Fruit fly (Drosophila melanogaster) whole organism, embryonic: ENCODE data around the gene Dph5.
A peak's percentile ranks its signal among the peaks of the same experiment; 100 is the strongest.

Experiments used
- Abd-B ChIP-seq: fragments of 200-800 bp; sonication (Bioruptor generic); optimal IDR thresholded peaks from 2 replicates; lab custom pipeline; 2018; ENCODE audit warnings: missing biosample characterization, mild to moderate bottlenecking, missing genetic modification characterization, moderate library complexity
- B-H2 ChIP-seq: fragments of 200-800 bp; sonication (Bioruptor generic); optimal IDR thresholded peaks from 2 replicates; lab custom pipeline; 2018; ENCODE audit warnings: missing biosample characterization, mild to moderate bottlenecking, missing genetic modification characterization
- Blimp-1 ChIP-seq: fragments of 200-800 bp; sonication (Bioruptor generic); optimal IDR thresholded peaks from 3 replicates; lab custom pipeline; 2018; ENCODE audit warnings: missing biosample characterization, missing genetic modification characterization, mild to moderate bottlenecking, moderate library complexity, missing genetic modification reagents
- CG10462 ChIP-seq: fragments of 200-800 bp; sonication (Bioruptor generic); optimal IDR thresholded peaks from 2 replicates; lab custom pipeline; 2016; ENCODE audit warnings: missing biosample characterization, missing genetic modification characterization
- CG10543 ChIP-seq: fragments of 200-800 bp; sonication (Bioruptor generic); optimal IDR thresholded peaks from 3 replicates; lab custom pipeline; 2017; ENCODE audit warnings: missing biosample characterization, mild to moderate bottlenecking, missing genetic modification characterization, moderate library complexity
- CG10565 ChIP-seq: fragments of 200-800 bp; sonication (Bioruptor generic); optimal IDR thresholded peaks from 3 replicates; lab custom pipeline; 2016; ENCODE audit warnings: missing biosample characterization, mild to moderate bottlenecking, missing genetic modification characterization
- CG10979 ChIP-seq: fragments of 200-800 bp; sonication (Bioruptor generic); optimal IDR thresholded peaks from 2 replicates; lab custom pipeline; 2018; ENCODE audit warnings: missing biosample characterization, mild to moderate bottlenecking, missing genetic modification characterization, moderate library complexity
- CG11247 ChIP-seq: fragments of 200-800 bp; sonication (Bioruptor generic); IDR thresholded peaks from 2 replicates; pipeline ENCODE4 v1.3.6; 2022; ENCODE audit warnings: missing biosample characterization, missing genetic modification characterization
- CG12744 ChIP-seq: fragments of 200-800 bp; sonication (Bioruptor generic); optimal IDR thresholded peaks from 2 replicates; lab custom pipeline; 2016; ENCODE audit warnings: missing biosample characterization, missing genetic modification characterization
- CG12769 ChIP-seq: fragments of 200-800 bp; sonication (Bioruptor generic); optimal IDR thresholded peaks from 2 replicates; lab custom pipeline; 2019; ENCODE audit warnings: missing biosample characterization, mild to moderate bottlenecking, missing genetic modification characterization, moderate library complexity
- CG13296 ChIP-seq: fragments of 200-800 bp; sonication (Bioruptor generic); optimal IDR thresholded peaks from 3 replicates; lab custom pipeline; 2018; ENCODE audit warnings: missing biosample characterization, mild to moderate bottlenecking, missing genetic modification characterization
- CG17568 ChIP-seq: fragments of 200-800 bp; sonication (Bioruptor generic); optimal IDR thresholded peaks from 2 replicates; lab custom pipeline; 2018; ENCODE audit warnings: missing biosample characterization, mild to moderate bottlenecking, missing genetic modification characterization, moderate library complexity
- CG2199 ChIP-seq: fragments of 200-800 bp; sonication (Bioruptor generic); IDR thresholded peaks from 3 replicates; pipeline ENCODE4 v1.3.6; 2022; ENCODE audit warnings: missing biosample characterization, missing genetic modification characterization
- CG3065 ChIP-seq: fragments of 200-800 bp; sonication (Bioruptor generic); optimal IDR thresholded peaks from 2 replicates; lab custom pipeline; 2016; ENCODE audit warnings: missing biosample characterization, missing genetic modification characterization
- CG3995 ChIP-seq: fragments of 200-800 bp; sonication (Bioruptor generic); optimal IDR thresholded peaks from 3 replicates; lab custom pipeline; 2016; ENCODE audit warnings: missing biosample characterization, missing genetic modification characterization
- CG42726 ChIP-seq: fragments of 200-800 bp; sonication (Bioruptor generic); IDR thresholded peaks from 2 replicates; pipeline ENCODE4 v1.3.6; 2022; ENCODE audit warnings: missing biosample characterization, missing genetic modification characterization; ENCODE audit not compliant: partially characterized antibody
- D19A ChIP-seq: fragments of 200-800 bp; optimal IDR thresholded peaks from 3 replicates; lab custom pipeline; 2019; ENCODE audit warnings: missing biosample characterization, mild to moderate bottlenecking, missing genetic modification characterization, moderate library complexity
- Dfd ChIP-seq, 2 experiments: fragments of >200 bp; optimal IDR thresholded peaks; 2 replicates each; lab custom pipeline; 2017; ENCODE audit warnings: missing biosample characterization in 2 of 2, missing genetic modification characterization in 2 of 2
- ERR ChIP-seq: fragments of 200-800 bp; sonication (Bioruptor generic); optimal IDR thresholded peaks from 2 replicates; lab custom pipeline; 2016; ENCODE audit warnings: missing biosample characterization, missing genetic modification characterization
- Eip74EF ChIP-seq, 2 experiments: fragments of 200-800 bp in 1 of 2; fragments of >200 bp in 1 of 2; sonication (Bioruptor generic) in 1 of 2; optimal IDR thresholded peaks; 2 replicates each; lab custom pipeline; 2017 to 2019; ENCODE audit warnings: missing biosample characterization in 2 of 2, missing genetic modification characterization in 2 of 2, mild to moderate bottlenecking in 1 of 2, moderate library complexity in 1 of 2
- HLH3B ChIP-seq: fragments of 200-800 bp; sonication (Bioruptor generic); IDR thresholded peaks from 2 replicates; pipeline ENCODE4 v1.3.6; 2022; ENCODE audit warnings: missing biosample characterization, missing genetic modification characterization
- HLHmδ ChIP-seq: fragments of 200-800 bp; sonication (Bioruptor generic); optimal IDR thresholded peaks from 2 replicates; lab custom pipeline; 2018; ENCODE audit warnings: missing biosample characterization, mild to moderate bottlenecking, missing genetic modification characterization, moderate library complexity
- Hr51 ChIP-seq, 2 experiments: fragments of 200-800 bp; sonication (Bioruptor generic); optimal IDR thresholded peaks; 2 replicates in 1 of 2; 3 replicates in 1 of 2; lab custom pipeline; 2016 to 2018; ENCODE audit warnings: missing biosample characterization in 2 of 2, missing genetic modification characterization in 2 of 2, mild to moderate bottlenecking in 1 of 2, moderate library complexity in 1 of 2
- MTF-1 ChIP-seq: fragments of 200-800 bp; sonication (Bioruptor generic); optimal IDR thresholded peaks from 2 replicates; lab custom pipeline; 2018; ENCODE audit warnings: missing biosample characterization, mild to moderate bottlenecking, missing genetic modification characterization, borderline replicate concordance
- Med ChIP-seq: fragments of 200-800 bp; sonication (Bioruptor generic); peaks from one replicate; lab custom pipeline; 2016; ENCODE audit warnings: missing biosample characterization, missing genetic modification characterization, mild to moderate bottlenecking, inconsistent platforms, moderate library complexity
- Mrtf ChIP-seq: fragments of 200-800 bp; sonication (Bioruptor generic); IDR thresholded peaks from 3 replicates; pipeline ENCODE4 v1.3.6; 2022; ENCODE audit warnings: missing biosample characterization, missing genetic modification characterization
- NC2β ChIP-seq: fragments of 200-800 bp; sonication (Bioruptor generic); optimal IDR thresholded peaks from 2 replicates; lab custom pipeline; 2016; ENCODE audit warnings: missing biosample characterization, missing genetic modification characterization
- Six4 ChIP-seq: fragments of 200-800 bp; sonication (Bioruptor generic); optimal IDR thresholded peaks from 2 replicates; lab custom pipeline; 2016; ENCODE audit warnings: missing biosample characterization, missing genetic modification characterization
- ab ChIP-seq: fragments of 200-800 bp; sonication (Bioruptor generic); optimal IDR thresholded peaks from 2 replicates; lab custom pipeline; 2016; ENCODE audit warnings: missing biosample characterization, missing genetic modification characterization
- bab2 ChIP-seq: fragments of 200-800 bp; sonication (Bioruptor generic); optimal IDR thresholded peaks from 2 replicates; lab custom pipeline; 2016; ENCODE audit warnings: missing biosample characterization, missing genetic modification characterization
- bigmax ChIP-seq: fragments of 200-800 bp; sonication (Bioruptor generic); optimal IDR thresholded peaks from 2 replicates; lab custom pipeline; 2018; ENCODE audit warnings: missing biosample characterization, mild to moderate bottlenecking, missing genetic modification characterization
- ci ChIP-seq: fragments of 200-800 bp; sonication (Bioruptor generic); IDR thresholded peaks from 3 replicates; pipeline ENCODE4 v1.3.6; 2022; ENCODE audit warnings: missing biosample characterization, missing genetic modification characterization
- croc ChIP-seq: fragments of 200-800 bp; sonication (Bioruptor generic); conservative IDR thresholded peaks from 3 replicates; pipeline ENCODE4 v1.3.6; 2022; ENCODE audit warnings: missing biosample characterization, missing genetic modification characterization
- crol ChIP-seq: fragments of 200-800 bp; sonication (Bioruptor generic); IDR thresholded peaks from 2 replicates; pipeline ENCODE4 v1.3.6; 2022; ENCODE audit warnings: missing biosample characterization, missing genetic modification characterization
- dm ChIP-seq: fragments of 200-800 bp; sonication (Bioruptor generic); optimal IDR thresholded peaks from 3 replicates; lab custom pipeline; 2016; ENCODE audit warnings: missing biosample characterization, missing genetic modification characterization
- dpn ChIP-seq, 2 experiments: fragments of 200-800 bp; sonication (Bioruptor generic); optimal IDR thresholded peaks; 3 replicates each; lab custom pipeline; 2016; ENCODE audit warnings: missing biosample characterization in 2 of 2, missing genetic modification characterization in 2 of 2
- ewg ChIP-seq: fragments of 200-800 bp; sonication (Bioruptor generic); optimal IDR thresholded peaks from 3 replicates; lab custom pipeline; 2017; ENCODE audit warnings: mild to moderate bottlenecking, missing biosample characterization, missing genetic modification reagents, missing genetic modification characterization
- exex ChIP-seq: fragments of 200-800 bp; sonication (Bioruptor generic); optimal IDR thresholded peaks from 4 replicates; lab custom pipeline; 2018; ENCODE audit warnings: missing biosample characterization, mild to moderate bottlenecking, missing genetic modification characterization, moderate library complexity
- ftz-f1 ChIP-seq: fragments of 200-800 bp; sonication (Bioruptor generic); optimal IDR thresholded peaks from 2 replicates; lab custom pipeline; 2016; ENCODE audit warnings: missing biosample characterization, missing genetic modification characterization
- lmd ChIP-seq: fragments of 200-800 bp; sonication (Bioruptor generic); IDR thresholded peaks from 2 replicates; pipeline ENCODE4 v1.3.6; 2022; ENCODE audit warnings: missing biosample characterization, missing genetic modification characterization
- lola ChIP-seq, 3 experiments: fragments of >200 bp in 2 of 3; fragments of 200-800 bp in 1 of 3; sonication (Bioruptor generic) in 1 of 3; optimal IDR thresholded peaks; 2 replicates each; lab custom pipeline; 2017 to 2019; ENCODE audit warnings: missing biosample characterization in 3 of 3, missing genetic modification characterization in 3 of 3, mild to moderate bottlenecking in 1 of 3, moderate library complexity in 1 of 3
- org-1 ChIP-seq: fragments of 200-800 bp; sonication (Bioruptor generic); optimal IDR thresholded peaks from 2 replicates; lab custom pipeline; 2017; ENCODE audit warnings: missing biosample characterization, missing genetic modification characterization
- peb ChIP-seq: fragments of 200-800 bp; sonication (Bioruptor generic); IDR thresholded peaks from 2 replicates; pipeline ENCODE4 v1.3.6; 2022; ENCODE audit warnings: missing biosample characterization, missing genetic modification characterization
- psq ChIP-seq: fragments of 200-800 bp; sonication (Bioruptor generic); optimal IDR thresholded peaks from 2 replicates; lab custom pipeline; 2017; ENCODE audit warnings: missing biosample characterization, missing genetic modification characterization
- ranshi ChIP-seq: fragments of 200-800 bp; sonication (Bioruptor generic); IDR thresholded peaks from 2 replicates; pipeline ENCODE4 v1.3.6; 2022; ENCODE audit warnings: missing biosample characterization, missing genetic modification characterization
- salm ChIP-seq: fragments of 200-800 bp; sonication (Bioruptor generic); optimal IDR thresholded peaks from 2 replicates; lab custom pipeline; 2018; ENCODE audit warnings: missing biosample characterization, mild to moderate bottlenecking, missing genetic modification characterization
- sqz ChIP-seq: fragments of 200-800 bp; sonication (Bioruptor generic); optimal IDR thresholded peaks from 3 replicates; lab custom pipeline; 2018; ENCODE audit warnings: missing biosample characterization, mild to moderate bottlenecking, missing genetic modification characterization
- sr ChIP-seq: fragments of 200-800 bp; sonication (Bioruptor generic); IDR thresholded peaks from 3 replicates; pipeline ENCODE4 v1.3.6; 2022; ENCODE audit warnings: missing biosample characterization, missing genetic modification characterization
- tgo ChIP-seq: fragments of 200-800 bp; sonication (Bioruptor generic); IDR thresholded peaks from 3 replicates; pipeline ENCODE4 v1.3.6; 2022; ENCODE audit warnings: missing biosample characterization, missing genetic modification characterization
- unc-4 ChIP-seq: fragments of 200-800 bp; sonication (Bioruptor generic); IDR thresholded peaks from 2 replicates; pipeline ENCODE4 v1.3.6; 2022; ENCODE audit warnings: missing biosample characterization, missing genetic modification characterization; ENCODE audit not compliant: partially characterized antibody

The Dph5 gene

dm6 chr3R:22602783-22603182 lies 19.8 kb upstream of the Dph5 start:
- TF ChIP-seq org-1 (GFP tag; lab: Kevin White, UChicago): no peak
- TF ChIP-seq sqz (GFP tag; lab: Kevin White, UChicago): no peak
- TF ChIP-seq Dfd (GFP tag; optimal IDR thresholded peaks at IDR 0.05; lab: Kevin White, UChicago): peak in 1 of 2 experiments; percentile 23
- no peak for TF ChIP-seq dm (GFP tag; lab: Kevin White, UChicago)
- no peak for TF ChIP-seq CG10565 (GFP tag; lab: Kevin White, UChicago)
- no peak for TF ChIP-seq Eip74EF (GFP tag; optimal IDR thresholded peaks at IDR 0.05; lab: Kevin White, UChicago)

- TF ChIP-seq CG13296 (GFP tag; lab: Kevin White, UChicago) (no peak), Blimp-1 (GFP tag; lab: Kevin White, UChicago) (no peak), ftz-f1 (GFP tag; lab: Kevin White, UChicago) (peak; percentile 61), croc (GFP tag; lab: Robert Waterston, UW) (no peak), HLHmδ (GFP tag; lab: Kevin White, UChicago) (no peak), CG3065 (GFP tag; lab: Kevin White, UChicago) (no peak), CG10979 (no peak), unc-4 (no peak), bigmax (no peak), ab (GFP tag; lab: Kevin White, UChicago) (no peak), CG10462 (GFP tag; lab: Kevin White, UChicago) (no peak), Abd-B (no peak), lola (GFP tag; optimal IDR thresholded peaks at IDR 0.05; lab: Kevin White, UChicago) (no peak), ranshi (GFP tag; lab: Robert Waterston, UW) (no peak), CG2199 (GFP tag; lab: Robert Waterston, UW) (no peak), CG3995 (GFP tag; lab: Kevin White, UChicago) (no peak), exex (tag; lab: Kevin White, UChicago) (no peak), B-H2 (no peak), CG12744 (GFP tag; lab: Kevin White, UChicago) (no peak), tgo (GFP tag; lab: Robert Waterston, UW) (no peak), NC2β (GFP tag; lab: Kevin White, UChicago) (no peak), ci (GFP tag; lab: Robert Waterston, UW) (no peak), sr (peak; percentile 93), CG42726 (GFP tag; lab: Robert Waterston, UW) (no peak), CG11247 (no peak), Hr51 (GFP tag; optimal IDR thresholded peaks at IDR 0.05; lab: Kevin White, UChicago) (no peak), salm (tag; lab: Kevin White, UChicago) (no peak), dpn (GFP tag; optimal IDR thresholded peaks at IDR 0.05; lab: Kevin White, UChicago) (no peak), crol (GFP tag; lab: Robert Waterston, UW) (0 out of 2 replicates have a peak, but pooled peaks have one; percentile 39), Med (GFP tag; lab: Kevin White, UChicago) (peak; percentile 1), CG10543 (GFP tag; lab: Kevin White, UChicago) (peak; percentile 62), lmd (GFP tag; lab: Robert Waterston, UW) (no peak), CG17568 (GFP tag; lab: Kevin White, UChicago) (no peak), ewg (no peak), CG12769 (no peak), Six4 (GFP tag; lab: Kevin White, UChicago) (no peak), ERR (GFP tag; lab: Kevin White, UChicago) (no peak), peb (GFP tag; lab: Robert Waterston, UW) (no peak), bab2 (GFP tag; lab: Kevin White, UChicago) (no peak), HLH3B (GFP tag; lab: Robert Waterston, UW) (no peak), psq (GFP tag; lab: Kevin White, UChicago) (no peak), D19A (no peak), Mrtf (GFP tag; lab: Robert Waterston, UW) (no peak), MTF-1 (GFP tag; lab: Kevin White, UChicago) (no peak)
Measured at dm6 chr3R:22598759-22599158, 15.7 kb upstream of the Dph5 start.
